Fruit fly (Drosophila melanogaster) whole organism, wandering third instar larva: ENCODE results near the gene CG33303.

Experiments
- Abd-B ChIP-seq: fragments of >200 bp; optimal IDR thresholded peaks from 2 replicates; lab custom pipeline; 2017; ENCODE audit warnings: missing biosample characterization, missing genetic modification characterization
- CG32264 ChIP-seq: fragments of 200-800 bp; sonication (Bioruptor generic); optimal IDR thresholded peaks from 2 replicates; lab custom pipeline; 2016; ENCODE audit warnings: missing biosample characterization, missing genetic modification characterization
- CG9705 ChIP-seq: fragments of 200-800 bp; sonication (Bioruptor generic); optimal IDR thresholded peaks from 2 replicates; lab custom pipeline; 2018; ENCODE audit warnings: missing biosample characterization, mild to moderate bottlenecking, missing genetic modification characterization
- CrebA ChIP-seq: fragments of 200-800 bp; sonication (Bioruptor generic); optimal IDR thresholded peaks from 2 replicates; lab custom pipeline; 2016; ENCODE audit warnings: missing biosample characterization, mild to moderate bottlenecking, missing genetic modification characterization, borderline replicate concordance
- Dfd ChIP-seq: fragments of >200 bp; optimal IDR thresholded peaks from 2 replicates; lab custom pipeline; 2017; ENCODE audit warnings: missing biosample characterization, missing genetic modification characterization
- GATAd ChIP-seq: sonication (Bioruptor generic); optimal IDR thresholded peaks from 2 replicates; lab custom pipeline; 2016; ENCODE audit warnings: missing biosample characterization, missing genetic modification characterization
- HLH106 ChIP-seq: fragments of 200-800 bp; optimal IDR thresholded peaks from 3 replicates; lab custom pipeline; 2019; ENCODE audit warnings: missing biosample characterization, mild to moderate bottlenecking, missing genetic modification characterization, moderate library complexity
- Hr78 ChIP-seq: fragments of >200 bp; optimal IDR thresholded peaks from 2 replicates; lab custom pipeline; 2017; ENCODE audit warnings: missing biosample characterization, missing genetic modification characterization
- Hr83 ChIP-seq: fragments of 200-300 bp; sonication (Bioruptor generic); optimal IDR thresholded peaks from 2 replicates; lab custom pipeline; 2016; ENCODE audit warnings: missing biosample characterization, mild to moderate bottlenecking, missing genetic modification characterization, moderate library complexity; ENCODE audit not compliant: poor library complexity, severe bottlenecking
- Jra ChIP-seq: sonication (Bioruptor generic); optimal IDR thresholded peaks from 2 replicates; lab custom pipeline; 2016; ENCODE audit warnings: missing biosample characterization, missing genetic modification characterization
- Mio ChIP-seq: sonication (Bioruptor generic); optimal IDR thresholded peaks from 2 replicates; lab custom pipeline; 2016; ENCODE audit warnings: missing biosample characterization, missing genetic modification characterization
- Myc ChIP-seq: fragments of >200 bp; optimal IDR thresholded peaks from 2 replicates; lab custom pipeline; 2017
- N ChIP-seq: fragments of >200 bp; optimal IDR thresholded peaks from 2 replicates; lab custom pipeline; 2018; ENCODE audit warnings: missing biosample characterization, missing external identifiers, missing genetic modification characterization
- OdsH ChIP-seq: fragments of 200-800 bp; sonication (Bioruptor generic); optimal IDR thresholded peaks from 2 replicates; lab custom pipeline; 2016; ENCODE audit warnings: missing biosample characterization, mild to moderate bottlenecking, missing genetic modification characterization
- Rel ChIP-seq, 2 experiments: fragments of 200-800 bp; sonication (Bioruptor generic) in 1 of 2; optimal IDR thresholded peaks; 2 replicates in 1 of 2; 3 replicates in 1 of 2; lab custom pipeline; 2016 to 2019; ENCODE audit warnings: mild to moderate bottlenecking in 2 of 2, missing biosample characterization in 2 of 2, missing genetic modification characterization in 2 of 2, moderate library complexity in 1 of 2
- Sp1 ChIP-seq: fragments of 200-800 bp; sonication (Bioruptor generic); optimal IDR thresholded peaks from 3 replicates; lab custom pipeline; 2019; ENCODE audit warnings: missing biosample characterization, mild to moderate bottlenecking, missing genetic modification characterization, moderate library complexity
- Vsx2 ChIP-seq: fragments of 200-300, 225-300 bp; sonication (Bioruptor generic); optimal IDR thresholded peaks from 2 replicates; lab custom pipeline; 2018; ENCODE audit warnings: missing biosample characterization, missing genetic modification characterization; ENCODE audit not compliant: partially characterized antibody
- br ChIP-seq: fragments of 200-800 bp; sonication (Bioruptor generic); optimal IDR thresholded peaks from 2 replicates; lab custom pipeline; 2016; ENCODE audit warnings: missing biosample characterization, missing genetic modification characterization
- dmrt93B ChIP-seq: fragments of 200-800 bp; sonication (Bioruptor generic); optimal IDR thresholded peaks from 2 replicates; lab custom pipeline; 2018; ENCODE audit warnings: missing biosample characterization, mild to moderate bottlenecking, missing genetic modification characterization
- ey ChIP-seq: fragments of 200-800 bp; sonication (Bioruptor generic); optimal IDR thresholded peaks from 2 replicates; lab custom pipeline; 2016; ENCODE audit warnings: missing biosample characterization, missing genetic modification characterization
- foxo ChIP-seq, 2 experiments: fragments of 200-800 bp; sonication (Bioruptor generic); optimal IDR thresholded peaks; 2 replicates in 1 of 2; 3 replicates in 1 of 2; lab custom pipeline; 2016 to 2017; ENCODE audit warnings: missing biosample characterization in 2 of 2, missing genetic modification characterization in 2 of 2
- fru ChIP-seq: fragments of 200-800 bp; sonication (Bioruptor generic); optimal IDR thresholded peaks from 3 replicates; lab custom pipeline; 2016; ENCODE audit warnings: missing biosample characterization, mild to moderate bottlenecking, missing genetic modification characterization
- h ChIP-seq: fragments of 200-800 bp; sonication (Bioruptor generic); optimal IDR thresholded peaks from 3 replicates; lab custom pipeline; 2016; ENCODE audit warnings: missing biosample characterization, mild to moderate bottlenecking, missing genetic modification characterization
- jim ChIP-seq: fragments of 175-275, 200-325 bp; sonication (Bioruptor generic); optimal IDR thresholded peaks from 2 replicates; lab custom pipeline; 2016; ENCODE audit warnings: missing biosample characterization, mild to moderate bottlenecking, missing genetic modification characterization
- lola ChIP-seq: fragments of >200 bp; optimal IDR thresholded peaks from 2 replicates; lab custom pipeline; 2017; ENCODE audit warnings: missing biosample characterization, missing genetic modification characterization
- pan ChIP-seq: fragments of >200 bp; optimal IDR thresholded peaks from 2 replicates; lab custom pipeline; 2017
- psq ChIP-seq: fragments of 200-800 bp; sonication (Bioruptor generic); optimal IDR thresholded peaks from 3 replicates; lab custom pipeline; 2017; ENCODE audit warnings: missing biosample characterization, mild to moderate bottlenecking, missing genetic modification characterization, moderate library complexity
- rgr ChIP-seq: fragments of 200-800 bp; sonication (Bioruptor generic); optimal IDR thresholded peaks from 3 replicates; lab custom pipeline; 2016; ENCODE audit warnings: missing biosample characterization, mild to moderate bottlenecking, missing genetic modification characterization
- sv ChIP-seq: fragments of 200-800 bp; sonication (Bioruptor generic); optimal IDR thresholded peaks from 3 replicates; lab custom pipeline; 2016; ENCODE audit warnings: missing biosample characterization, missing genetic modification characterization
- tai ChIP-seq: sonication (Bioruptor generic); optimal IDR thresholded peaks from 2 replicates; lab custom pipeline; 2016; ENCODE audit warnings: missing biosample characterization, missing genetic modification characterization
- usp ChIP-seq: fragments of >200 bp; optimal IDR thresholded peaks from 2 replicates; lab custom pipeline; 2017; ENCODE audit warnings: missing biosample characterization, missing genetic modification characterization
- woc ChIP-seq: sonication (Bioruptor generic); optimal IDR thresholded peaks from 2 replicates; lab custom pipeline; 2016; ENCODE audit warnings: missing biosample characterization, mild to moderate bottlenecking, missing genetic modification characterization

The CG33303 gene

dm6 chr2L:10372297-10372696 is 3.3 kb downstream of the CG33303 start:
- no peak for TF ChIP-seq dmrt93B

- TF ChIP-seq woc (GFP tag; lab: Kevin White, UChicago), result peak; percentile 64
- TF ChIP-seq Sp1 (GFP tag; lab: Kevin White, UChicago), result peak; percentile 30
- TF ChIP-seq N (GFP tag; lab: Kevin White, UChicago), result no peak
- TF ChIP-seq, all 38 proteins: peak for 2
These were observed 9.0 kb downstream of the CG33303 start, which contains the start of gene CG5056 for dm6 chr2L:10366525-10366924. TSS of gene CG5056 (plus strand) at chr2L:10366692.

dm6 chr2L:10364229-10364628 is 11.3 kb downstream of the CG33303 start, which contains the start of gene lft:
TSS of gene lft (plus strand) at chr2L:10364471.
- TF ChIP-seq fru (GFP tag; lab: Kevin White, UChicago) (peak; percentile 85), woc (GFP tag; lab: Kevin White, UChicago) (peak; percentile 60), lola (GFP tag; lab: Kevin White, UChicago) (no peak), usp (GFP tag; lab: Kevin White, UChicago) (no peak), Myc (lab: Kevin White, UChicago) (peak; percentile 69)

dm6 chr2L:10362408-10363067 is 13.0 kb downstream of the CG33303 start, which contains the start of the genes Cand1 and pim:
TSS of gene Cand1 (minus strand) at chr2L:10362707.
TSS of gene pim (plus strand) at chr2L:10362989.
- TF ChIP-seq Rel (GFP tag; optimal IDR thresholded peaks at IDR 0.05; lab: Kevin White, UChicago) (no peak), Rel (tag; optimal IDR thresholded peaks at IDR 0.05; lab: Kevin White, UChicago) (peak; percentile 36), Vsx2 (GFP tag; lab: Kevin White, UChicago) (no peak), woc (GFP tag; lab: Kevin White, UChicago) (peak; percentile 22), HLH106 (tag; lab: Kevin White, UChicago) (peak; percentile 11)

dm6 chr2L:10356508-10356907 is 19.0 kb downstream of the CG33303 start, which contains the start of the genes CtsL4 and ClpP:
TSS of gene CtsL4 (minus strand) at chr2L:10356597.
TSS of gene ClpP (plus strand) at chr2L:10356795.
- TF ChIP-seq woc (GFP tag; lab: Kevin White, UChicago) (peak; percentile 66), Dfd (GFP tag; lab: Kevin White, UChicago) (no peak)
- TF ChIP-seq, all 38 proteins: peak for 1

dm6 chr2L:10353871-10354270 is 21.7 kb downstream of the CG33303 start, which contains the start of gene CG34367:
TSS of gene CG34367 (minus strand) at chr2L:10353905.
- TF ChIP-seq h (GFP tag; lab: Kevin White, UChicago) (no peak), Hr83 (GFP tag; lab: Kevin White, UChicago) (no peak), Sp1 (GFP tag; lab: Kevin White, UChicago) (no peak), sv (GFP tag; lab: Kevin White, UChicago) (no peak), Vsx2 (GFP tag; lab: Kevin White, UChicago) (no peak), pan (no peak), Myc (lab: Kevin White, UChicago) (no peak), Mio (GFP tag; lab: Kevin White, UChicago) (no peak), rgr (GFP tag; lab: Kevin White, UChicago) (no peak), OdsH (no peak), tai (no peak), N (GFP tag; lab: Kevin White, UChicago) (no peak), lola (GFP tag; lab: Kevin White, UChicago) (no peak), HLH106 (tag; lab: Kevin White, UChicago) (no peak), Hr78 (GFP tag; lab: Kevin White, UChicago) (no peak), CG32264 (GFP tag; lab: Kevin White, UChicago) (no peak), Jra (no peak), woc (GFP tag; lab: Kevin White, UChicago) (no peak), foxo (GFP tag; optimal IDR thresholded peaks at IDR 0.05; lab: Kevin White, UChicago) (no peak), usp (GFP tag; lab: Kevin White, UChicago) (no peak)

dm6 chr2L:10351130-10351529 is 24.4 kb downstream of the CG33303 start:
- TF ChIP-seq GATAd (GFP tag; lab: Kevin White, UChicago) (no peak), Hr83 (GFP tag; lab: Kevin White, UChicago) (no peak), Vsx2 (GFP tag; lab: Kevin White, UChicago) (no peak), Dfd (GFP tag; lab: Kevin White, UChicago) (no peak), usp (GFP tag; lab: Kevin White, UChicago) (no peak), tai (no peak), jim (GFP tag; lab: Kevin White, UChicago) (no peak), br (GFP tag; lab: Kevin White, UChicago) (no peak), sv (GFP tag; lab: Kevin White, UChicago) (no peak), foxo (GFP tag; optimal IDR thresholded peaks at IDR 0.05; lab: Kevin White, UChicago) (no peak), Sp1 (GFP tag; lab: Kevin White, UChicago) (no peak), h (GFP tag; lab: Kevin White, UChicago) (no peak), CG9705 (GFP tag; lab: Kevin White, UChicago) (no peak), Myc (lab: Kevin White, UChicago) (no peak), psq (GFP tag; lab: Kevin White, UChicago) (no peak), N (GFP tag; lab: Kevin White, UChicago) (no peak), CrebA (GFP tag; lab: Kevin White, UChicago) (no peak), ey (no peak), Abd-B (no peak)
